Fruit fly (Drosophila melanogaster) whole organism, embryonic: Measurements from ENCODE around the gene Fur2.

Source experiments
- Abd-B ChIP-seq: fragments of 200-800 bp; sonication (Bioruptor generic); optimal IDR thresholded peaks from 2 replicates; lab custom pipeline; 2018; ENCODE audit warnings: missing biosample characterization, mild to moderate bottlenecking, missing genetic modification characterization, moderate library complexity
- CG11093 ChIP-seq: fragments of 200-800 bp; sonication (Bioruptor generic); IDR thresholded peaks from 3 replicates; pipeline ENCODE4 v1.3.6; 2022; ENCODE audit warnings: missing biosample characterization, missing genetic modification characterization
- CG11695 ChIP-seq: fragments of 200-800 bp; sonication (Bioruptor generic); IDR thresholded peaks from 3 replicates; pipeline ENCODE4 v1.3.6; 2022; ENCODE audit warnings: missing biosample characterization, missing genetic modification characterization
- CG12391 ChIP-seq: fragments of 200-800 bp; sonication (Bioruptor generic); optimal IDR thresholded peaks from 3 replicates; lab custom pipeline; 2018; ENCODE audit warnings: missing biosample characterization, mild to moderate bottlenecking, missing genetic modification characterization, moderate library complexity
- CG13123 ChIP-seq: fragments of 200-800 bp; sonication (Bioruptor generic); optimal IDR thresholded peaks from 2 replicates; lab custom pipeline; 2016; ENCODE audit warnings: missing biosample characterization, missing genetic modification characterization
- CG13624 ChIP-seq: fragments of 200-800 bp; sonication (Bioruptor generic); optimal IDR thresholded peaks from 2 replicates; lab custom pipeline; 2016; ENCODE audit warnings: missing biosample characterization, missing genetic modification characterization
- CG14965 ChIP-seq: fragments of 200-800 bp; sonication (Bioruptor generic); optimal IDR thresholded peaks from 2 replicates; lab custom pipeline; 2016; ENCODE audit warnings: missing biosample characterization, missing genetic modification characterization, borderline replicate concordance
- CG17186 ChIP-seq: fragments of 200-800 bp; sonication (Bioruptor generic); optimal IDR thresholded peaks from 3 replicates; lab custom pipeline; 2017; ENCODE audit warnings: missing biosample characterization, missing genetic modification reagents, missing genetic modification characterization
- CG2116 ChIP-seq: fragments of 200-800 bp; sonication (Bioruptor generic); optimal IDR thresholded peaks from 3 replicates; lab custom pipeline; 2018; ENCODE audit warnings: missing biosample characterization, mild to moderate bottlenecking, missing genetic modification characterization
- CG2712 ChIP-seq: fragments of 200-800 bp; optimal IDR thresholded peaks from 3 replicates; lab custom pipeline; 2019; ENCODE audit warnings: missing biosample characterization, mild to moderate bottlenecking, missing genetic modification characterization, moderate library complexity
- CG4360 ChIP-seq: fragments of 200-800 bp; sonication (Bioruptor generic); IDR thresholded peaks from 2 replicates; pipeline ENCODE4 v1.3.6; 2022; ENCODE audit warnings: missing biosample characterization, missing genetic modification characterization
- CG6254 ChIP-seq: fragments of 200-800 bp; sonication (Bioruptor generic); optimal IDR thresholded peaks from 3 replicates; lab custom pipeline; 2017; ENCODE audit warnings: mild to moderate bottlenecking, missing biosample characterization, missing genetic modification reagents, missing genetic modification characterization
- CG6654 ChIP-seq: fragments of 200-800 bp; sonication (Bioruptor generic); optimal IDR thresholded peaks from 2 replicates; lab custom pipeline; 2017; ENCODE audit warnings: missing biosample characterization, mild to moderate bottlenecking, missing genetic modification characterization
- CG6683 ChIP-seq: fragments of 200-800 bp; sonication (Bioruptor generic); optimal IDR thresholded peaks from 2 replicates; lab custom pipeline; 2017; ENCODE audit warnings: missing biosample characterization, mild to moderate bottlenecking, missing genetic modification characterization, missing genetic modification reagents
- CG7786 ChIP-seq: fragments of 200-800 bp; sonication (Bioruptor generic); optimal IDR thresholded peaks from 2 replicates; lab custom pipeline; 2016; ENCODE audit warnings: missing biosample characterization, missing genetic modification characterization
- CTCF ChIP-seq: fragments of 200-800 bp; sonication (Bioruptor generic); optimal IDR thresholded peaks from 2 replicates; lab custom pipeline; 2017; ENCODE audit warnings: missing biosample characterization, mild to moderate bottlenecking, missing genetic modification characterization, moderate library complexity
- D19A ChIP-seq: fragments of 200-800 bp; optimal IDR thresholded peaks from 3 replicates; lab custom pipeline; 2019; ENCODE audit warnings: missing biosample characterization, mild to moderate bottlenecking, missing genetic modification characterization, moderate library complexity
- Dbx ChIP-seq: fragments of 200-800 bp; sonication (Bioruptor generic); IDR thresholded peaks from 3 replicates; pipeline ENCODE4 v1.3.6; 2022; ENCODE audit warnings: missing biosample characterization, missing genetic modification characterization
- Dek ChIP-seq: fragments of 200-800 bp; sonication (Bioruptor generic); optimal IDR thresholded peaks from 3 replicates; lab custom pipeline; 2019; ENCODE audit warnings: missing biosample characterization, mild to moderate bottlenecking, missing genetic modification characterization, moderate library complexity
- E2f1 ChIP-seq: fragments of 200-800 bp; sonication (Bioruptor generic); IDR thresholded peaks from 2 replicates; pipeline ENCODE4 v1.3.6; 2022; ENCODE audit warnings: missing biosample characterization, missing genetic modification characterization
- HmgD ChIP-seq: fragments of 200-800 bp; sonication (Bioruptor generic); optimal IDR thresholded peaks from 3 replicates; lab custom pipeline; 2016; ENCODE audit warnings: missing biosample characterization, missing genetic modification characterization
- MTF-1 ChIP-seq: fragments of 200-800 bp; sonication (Bioruptor generic); optimal IDR thresholded peaks from 2 replicates; lab custom pipeline; 2018; ENCODE audit warnings: missing biosample characterization, mild to moderate bottlenecking, missing genetic modification characterization, borderline replicate concordance
- Mes4 ChIP-seq: fragments of 200-800 bp; sonication (Bioruptor generic); optimal IDR thresholded peaks from 2 replicates; lab custom pipeline; 2016; ENCODE audit warnings: missing biosample characterization, missing genetic modification characterization
- NC2α ChIP-seq: fragments of 200-800 bp; sonication (Bioruptor generic); optimal IDR thresholded peaks from 2 replicates; lab custom pipeline; 2016; ENCODE audit warnings: missing biosample characterization, missing genetic modification characterization
- Oaz ChIP-seq: fragments of 200-800 bp; sonication (Bioruptor generic); IDR thresholded peaks from 2 replicates; pipeline ENCODE4 v1.3.6; 2022; ENCODE audit warnings: missing biosample characterization, missing genetic modification characterization
- Ravus ChIP-seq: fragments of 200-800 bp; sonication (Bioruptor generic); IDR thresholded peaks from 2 replicates; pipeline ENCODE4 v1.3.6; 2022; ENCODE audit warnings: missing biosample characterization, missing genetic modification characterization
- Six4 ChIP-seq: fragments of 200-800 bp; sonication (Bioruptor generic); optimal IDR thresholded peaks from 2 replicates; lab custom pipeline; 2016; ENCODE audit warnings: missing biosample characterization, missing genetic modification characterization
- Spps ChIP-seq: fragments of 200-800 bp; sonication (Bioruptor generic); optimal IDR thresholded peaks from 2 replicates; lab custom pipeline; 2018; ENCODE audit warnings: missing biosample characterization, mild to moderate bottlenecking, missing genetic modification characterization
- Sry-δ ChIP-seq: fragments of 200-800 bp; sonication (Bioruptor generic); optimal IDR thresholded peaks from 2 replicates; lab custom pipeline; 2016; ENCODE audit warnings: missing biosample characterization, missing genetic modification characterization
- Trl ChIP-seq, 3 experiments: fragments of >200 bp in 2 of 3; fragments of 200-800 bp in 1 of 3; sonication (Bioruptor generic) in 1 of 3; optimal IDR thresholded peaks; 2 replicates in 1 of 3; 3 replicates in 2 of 3; lab custom pipeline; 2016 to 2017; ENCODE audit warnings: missing biosample characterization in 1 of 3, missing genetic modification characterization in 1 of 3
- bigmax ChIP-seq: fragments of 200-800 bp; sonication (Bioruptor generic); optimal IDR thresholded peaks from 2 replicates; lab custom pipeline; 2018; ENCODE audit warnings: missing biosample characterization, mild to moderate bottlenecking, missing genetic modification characterization
- cad ChIP-seq: fragments of >200 bp; optimal IDR thresholded peaks from 2 replicates; lab custom pipeline; 2017; ENCODE audit warnings: missing biosample characterization, missing genetic modification characterization
- cato ChIP-seq: fragments of 200-800 bp; sonication (Bioruptor generic); optimal IDR thresholded peaks from 2 replicates; lab custom pipeline; 2016; ENCODE audit warnings: missing biosample characterization, missing genetic modification characterization, borderline replicate concordance
- danr ChIP-seq: fragments of 200-800 bp; sonication (Bioruptor generic); IDR thresholded peaks from 2 replicates; pipeline ENCODE4 v1.3.6; 2022; ENCODE audit warnings: missing biosample characterization, missing genetic modification characterization
- dysf ChIP-seq: fragments of 200-800 bp; sonication (Bioruptor generic); IDR thresholded peaks from 3 replicates; pipeline ENCODE4 v1.3.6; 2022; ENCODE audit warnings: missing biosample characterization, missing genetic modification characterization
- emc ChIP-seq: fragments of 200-800 bp; sonication (Bioruptor generic); optimal IDR thresholded peaks from 2 replicates; lab custom pipeline; 2016; ENCODE audit warnings: missing biosample characterization, missing genetic modification characterization
- fd64A ChIP-seq: fragments of 200-800 bp; sonication (Bioruptor generic); optimal IDR thresholded peaks from 3 replicates; lab custom pipeline; 2018; ENCODE audit warnings: missing biosample characterization, mild to moderate bottlenecking, missing genetic modification characterization
- gcm ChIP-seq: fragments of 200-800 bp; sonication (Bioruptor generic); optimal IDR thresholded peaks from 2 replicates; lab custom pipeline; 2019; ENCODE audit warnings: missing biosample characterization, mild to moderate bottlenecking, missing genetic modification characterization, moderate library complexity
- grau ChIP-seq: fragments of 200-800 bp; optimal IDR thresholded peaks from 3 replicates; lab custom pipeline; 2019; ENCODE audit warnings: missing biosample characterization, mild to moderate bottlenecking, missing genetic modification characterization, moderate library complexity
- ham ChIP-seq: fragments of 200-800 bp; sonication (Bioruptor generic); IDR thresholded peaks from 2 replicates; pipeline ENCODE4 v1.3.6; 2022; ENCODE audit warnings: missing biosample characterization, missing genetic modification characterization
- hb ChIP-seq: fragments of 200-800 bp; sonication (Bioruptor generic); IDR thresholded peaks from 3 replicates; pipeline ENCODE4 v1.3.6; 2022; ENCODE audit warnings: missing biosample characterization, missing genetic modification characterization; ENCODE audit not compliant: partially characterized antibody
- her ChIP-seq: fragments of 200-800 bp; sonication (Bioruptor generic); optimal IDR thresholded peaks from 2 replicates; lab custom pipeline; 2016; ENCODE audit warnings: missing biosample characterization, missing genetic modification characterization
- insv ChIP-seq, 2 experiments: fragments of 200-800 bp; sonication (Bioruptor generic); optimal IDR thresholded peaks; 3 replicates each; lab custom pipeline; 2016 to 2018; ENCODE audit warnings: missing biosample characterization in 2 of 2, missing genetic modification characterization in 2 of 2
- jumu ChIP-seq: fragments of 200-800 bp; sonication (Bioruptor generic); optimal IDR thresholded peaks from 3 replicates; lab custom pipeline; 2016; ENCODE audit warnings: missing biosample characterization, missing genetic modification characterization
- pzg ChIP-seq: fragments of 200-800 bp; sonication (Bioruptor generic); optimal IDR thresholded peaks from 3 replicates; lab custom pipeline; 2018; ENCODE audit warnings: missing biosample characterization, mild to moderate bottlenecking, missing genetic modification characterization, moderate library complexity
- rib ChIP-seq: fragments of 200-800 bp; sonication (Bioruptor generic); IDR thresholded peaks from 2 replicates; pipeline ENCODE4 v1.3.6; 2022; ENCODE audit warnings: missing biosample characterization, missing genetic modification characterization
- slou ChIP-seq: fragments of 200-800 bp; sonication (Bioruptor generic); optimal IDR thresholded peaks from 3 replicates; lab custom pipeline; 2016; ENCODE audit warnings: missing biosample characterization, missing genetic modification characterization
- wdn ChIP-seq: fragments of 200-800 bp; sonication (Bioruptor generic); IDR thresholded peaks from 2 replicates; pipeline ENCODE4 v1.3.6; 2022; ENCODE audit warnings: missing biosample characterization, missing genetic modification characterization
- wek ChIP-seq: fragments of 200-800 bp; sonication (Bioruptor generic); optimal IDR thresholded peaks from 3 replicates; lab custom pipeline; 2018; ENCODE audit warnings: missing biosample characterization, mild to moderate bottlenecking, missing genetic modification characterization, moderate library complexity
- z ChIP-seq: fragments of 200-800 bp; sonication (Bioruptor generic); IDR thresholded peaks from 3 replicates; pipeline ENCODE4 v1.3.6; 2022; ENCODE audit warnings: missing biosample characterization, missing genetic modification characterization
- zfh2 ChIP-seq: fragments of 200-800 bp; sonication (Bioruptor generic); optimal IDR thresholded peaks from 2 replicates; lab custom pipeline; 2016; ENCODE audit warnings: missing biosample characterization, missing genetic modification characterization

The Fur2 gene

dm6 chrX:16333434-16334141, 39.3 kb upstream of the Fur2 start, which contains the start of the genes CG9921 and Dsp1 (continued):
- TF ChIP-seq MTF-1 (GFP tag; lab: Kevin White, UChicago) (peak; percentile 48), bigmax (no peak), CG6254 (no peak), CG12391 (tag; lab: Kevin White, UChicago) (no peak), her (GFP tag; lab: Kevin White, UChicago) (no peak), Sry-δ (GFP tag; lab: Kevin White, UChicago) (no peak), zfh2 (GFP tag; lab: Kevin White, UChicago) (no peak), CG2712 (tag; lab: Kevin White, UChicago) (no peak), fd64A (GFP tag; lab: Kevin White, UChicago) (no peak), Dbx (GFP tag; lab: Robert Waterston, UW) (peak; percentile 45; the same call in 1 of the 3 replicates), cato (GFP tag; lab: Kevin White, UChicago) (no peak), insv (GFP tag; optimal IDR thresholded peaks at IDR 0.05; lab: Kevin White, UChicago) (no peak), danr (GFP tag; lab: Robert Waterston, UW) (no peak), rib (GFP tag; lab: Robert Waterston, UW) (peak; percentile 72), dysf (no peak), CG11695 (GFP tag; lab: Robert Waterston, UW) (no peak), CG13624 (peak; percentile 33), CG13123 (GFP tag; lab: Kevin White, UChicago) (no peak), emc (GFP tag; lab: Kevin White, UChicago) (no peak), E2f1 (GFP tag; lab: Robert Waterston, UW) (no peak), pzg (GFP tag; lab: Kevin White, UChicago) (no peak), hb (GFP tag; lab: Robert Waterston, UW) (no peak), CG7786 (no peak), Oaz (GFP tag; lab: Robert Waterston, UW) (no peak), wdn (GFP tag; lab: Robert Waterston, UW) (peak; percentile 26; the same call in 1 of the 2 replicates), gcm (GFP tag; lab: Kevin White, UChicago) (no peak), HmgD (GFP tag; lab: Kevin White, UChicago) (no peak), CG4360 (GFP tag; lab: Robert Waterston, UW) (no peak), CG14965 (GFP tag; lab: Kevin White, UChicago) (no peak), wek (peak; percentile 53), CG2116 (GFP tag; lab: Kevin White, UChicago) (no peak), Trl (optimal IDR thresholded peaks at IDR 0.05; lab: Kevin White, UChicago) (peak; percentile 97), Trl (GFP tag; optimal IDR thresholded peaks at IDR 0.05; lab: Kevin White, UChicago) (no peak), jumu (GFP tag; lab: Kevin White, UChicago) (no peak), z (GFP tag; lab: Robert Waterston, UW) (no peak), CG6683 (no peak), ham (GFP tag; lab: Robert Waterston, UW) (no peak), Spps (no peak), CG17186 (GFP tag; lab: Kevin White, UChicago) (no peak), Mes4 (GFP tag; lab: Kevin White, UChicago) (no peak), Ravus (GFP tag; lab: Robert Waterston, UW) (no peak), grau (tag; lab: Kevin White, UChicago) (peak; percentile 13), CG11093 (no peak), slou (GFP tag; lab: Kevin White, UChicago) (no peak), Dek (tag; lab: Kevin White, UChicago) (no peak), D19A (tag; lab: Kevin White, UChicago) (no peak), CTCF (no peak), Six4 (GFP tag; lab: Kevin White, UChicago) (no peak), CG6654 (GFP tag; lab: Kevin White, UChicago) (no peak), cad (GFP tag; lab: Kevin White, UChicago) (peak; percentile 27), NC2α (GFP tag; lab: Kevin White, UChicago) (no peak), Abd-B (GFP tag; lab: Kevin White, UChicago) (no peak)
